Fruit fly (Drosophila melanogaster): ENCODE results near the gene dy.

The dy gene

dm6 chrX:11792415-11793328, 14.1 kb upstream of the dy start, which contains the start of gene CkIIbeta (continued):
- TF ChIP-seq vnd (GFP tag; IDR thresholded peaks at IDR 0.05; ENCODE audit: partially characterized antibody) (peak; percentile 94), CG8478 (optimal IDR thresholded peaks at IDR 0.05) (peak; percentile 92), Sin3A (optimal IDR thresholded peaks at IDR 0.05) (peak; percentile 92), salm (tag; optimal IDR thresholded peaks at IDR 0.05) (no peak), ase (GFP tag; IDR thresholded peaks at IDR 0.05) (no peak), tap (tag; optimal IDR thresholded peaks at IDR 0.05) (no peak), Ets97D (GFP tag; optimal IDR thresholded peaks at IDR 0.05) (peak; percentile 85), CG10565 (GFP tag; optimal IDR thresholded peaks at IDR 0.05) (no peak), Spps (tag; optimal IDR thresholded peaks at IDR 0.05) (peak; percentile 18), dmrt99B (tag; optimal IDR thresholded peaks at IDR 0.05) (no peak), repo (GFP tag; optimal IDR thresholded peaks at IDR 0.05) (peak; percentile 38), dmrt11E (tag; optimal IDR thresholded peaks at IDR 0.05) (peak; percentile 5), CG17361 (GFP tag; IDR thresholded peaks at IDR 0.05) (peak; percentile 57; the same call in 1 of the 3 replicates), maf-S (GFP tag; optimal IDR thresholded peaks at IDR 0.05) (peak; percentile 20), CG8388 (GFP tag; optimal IDR thresholded peaks at IDR 0.05) (no peak), Deaf1 (tag; optimal IDR thresholded peaks at IDR 0.05) (no peak), tgo (GFP tag; IDR thresholded peaks at IDR 0.05) (0 out of 3 replicates have a peak, but pooled peaks have one; percentile 17), hkb (optimal IDR thresholded peaks at IDR 0.05) (no peak), hkb (GFP tag; IDR thresholded peaks at IDR 0.05) (no peak), CG7928 (GFP tag; optimal IDR thresholded peaks at IDR 0.05) (no peak), Xrp1 (GFP tag; IDR thresholded peaks at IDR 0.05) (peak; percentile 37; the same call in 1 of the 2 replicates), CG11093 (GFP tag; IDR thresholded peaks at IDR 0.05) (no peak), Poxn (GFP tag; IDR thresholded peaks at IDR 0.05) (no peak), Camta (GFP tag; optimal IDR thresholded peaks at IDR 0.05) (peak; percentile 52), zf30C (GFP tag; optimal IDR thresholded peaks at IDR 0.05) (no peak), Ada2b (GFP tag; IDR thresholded peaks at IDR 0.05) (no peak), CG3838 (GFP tag; optimal IDR thresholded peaks at IDR 0.05) (no peak), NC2β (GFP tag; optimal IDR thresholded peaks at IDR 0.05) (peak; percentile 64), eve (GFP tag; optimal IDR thresholded peaks at IDR 0.05) (no peak), nerfin-1 (tag; optimal IDR thresholded peaks at IDR 0.05) (peak; percentile 53), CG10979 (tag; optimal IDR thresholded peaks at IDR 0.05) (no peak), Kr (GFP tag; optimal IDR thresholded peaks at IDR 0.05) (no peak), prd (optimal IDR thresholded peaks at IDR 0.05) (no peak), prd (GFP tag; IDR thresholded peaks at IDR 0.05) (peak; percentile 38; the same call in 1 of the 3 replicates), CG10543 (GFP tag; optimal IDR thresholded peaks at IDR 0.05) (peak; percentile 8), CG6765 (GFP tag; optimal IDR thresholded peaks at IDR 0.05) (peak; percentile 6), CG31441 (GFP tag; IDR thresholded peaks at IDR 0.05) (peak; percentile 41), CG16779 (GFP tag; IDR thresholded peaks at IDR 0.05) (no peak), CG3065 (GFP tag; optimal IDR thresholded peaks at IDR 0.05) (no peak), seq (GFP tag; IDR thresholded peaks at IDR 0.05) (no peak), gce (GFP tag; IDR thresholded peaks at IDR 0.05) (no peak), Ssrp (tag; optimal IDR thresholded peaks at IDR 0.05) (no peak), odd (GFP tag; optimal IDR thresholded peaks at IDR 0.05) (no peak), CG14050 (GFP tag; IDR thresholded peaks at IDR 0.05) (no peak), CG13775 (GFP tag; optimal IDR thresholded peaks at IDR 0.05) (peak; percentile 36), Dll (GFP tag; IDR thresholded peaks at IDR 0.05; ENCODE audit: partially characterized antibody) (peak; percentile 93), CG2678 (tag; optimal IDR thresholded peaks at IDR 0.05) (peak; percentile 4), Ptx1 (GFP tag; IDR thresholded peaks at IDR 0.05) (no peak; the same call in 1 of the 2 replicates), HHEX (GFP tag; optimal IDR thresholded peaks at IDR 0.05) (no peak), CG8281 (tag; optimal IDR thresholded peaks at IDR 0.05) (no peak)
